Worm (Caenorhabditis elegans): Measurements from ENCODE around the gene col-83.

- TF ChIP-seq ama-1 (optimal IDR thresholded peaks at IDR 0.05) (no peak), ceh-13 (GFP tag; optimal IDR thresholded peaks at IDR 0.05) (no peak), ceh-36 (tag; optimal IDR thresholded peaks at IDR 0.05) (peak; percentile 32), flt-1 (GFP tag; IDR thresholded peaks at IDR 0.05) (no peak), ets-7 (tag; optimal IDR thresholded peaks at IDR 0.05) (peak; percentile 5), pes-1 (GFP tag; IDR thresholded peaks at IDR 0.05) (0 out of 2 replicates have a peak, but pooled peaks have one; percentile 45), tbx-37 (GFP tag; conservative IDR thresholded peaks at IDR 0.05) (0 out of 2 replicates have a peak, but pooled peaks have one; percentile 20), tbx-11 (GFP tag; IDR thresholded peaks at IDR 0.05) (no peak), hmg-4 (GFP tag; optimal IDR thresholded peaks at IDR 0.05) (peak; percentile 94), hmbx-1 (tag; optimal IDR thresholded peaks at IDR 0.05) (no peak)
Observed at ce11 chrII:11042878-11043331, 2.9 kb downstream of the col-83 start.
